Worm (Caenorhabditis elegans) whole organism, young adult: ENCODE results near the gene C14A6.6.

Experiments used
- T07F8.4 ChIP-seq: sonication (generic microtip); optimal IDR thresholded peaks from 2 replicates; lab custom pipeline; 2016; ENCODE audit warnings: mild to moderate bottlenecking, missing genetic modification characterization, moderate library complexity, missing compliant biosample characterization
- attf-3 ChIP-seq: fragments of 200-800 bp; sonication (Bioruptor generic); conservative IDR thresholded peaks from 2 replicates; pipeline ENCODE4 v1.3.6; 2022; ENCODE audit warnings: missing genetic modification reagents, missing genetic modification characterization, missing compliant biosample characterization
- bed-1 ChIP-seq: fragments of 200-800 bp; sonication (Bioruptor generic); IDR thresholded peaks from 2 replicates; pipeline ENCODE4 v1.3.6; 2022; ENCODE audit warnings: missing genetic modification reagents, missing genetic modification characterization, missing compliant biosample characterization
- cebp-1 ChIP-seq, 2 experiments: fragments of 200-800 bp in 1 of 2; sonication (Bioruptor generic) in 1 of 2; sonication (generic microtip) in 1 of 2; IDR thresholded peaks in 1 of 2; optimal IDR thresholded peaks in 1 of 2; 2 replicates each; pipeline versions ENCODE4 v1.3.6 to Lab custom; 2017 to 2022; ENCODE audit warnings: missing compliant biosample characterization in 2 of 2, missing genetic modification characterization in 2 of 2, mild to moderate bottlenecking in 1 of 2, missing genetic modification reagents in 1 of 2, moderate library complexity in 1 of 2
- dpl-1 ChIP-seq: fragments of 150-350 bp; optimal IDR thresholded peaks from 2 replicates; lab custom pipeline; 2014; ENCODE audit warnings: missing biosample characterization, missing genetic modification reagents, missing genetic modification characterization
- lin-35 ChIP-seq, 3 experiments: fragments of 150-350 bp in 2 of 3; sonication (generic microtip) in 1 of 3; optimal IDR thresholded peaks; 2 replicates each; lab custom pipeline; 2014 to 2018; ENCODE audit warnings: missing biosample characterization in 3 of 3, missing genetic modification characterization in 3 of 3, missing genetic modification reagents in 3 of 3
- madf-6 ChIP-seq: fragments of 200-800 bp; sonication (Bioruptor generic); IDR thresholded peaks from 2 replicates; pipeline ENCODE4 v1.3.6; 2022; ENCODE audit warnings: missing genetic modification reagents, missing genetic modification characterization, missing compliant biosample characterization
- nfya-1 ChIP-seq: sonication (generic microtip); optimal IDR thresholded peaks from 2 replicates; lab custom pipeline; 2017; ENCODE audit warnings: antibody characterized with exemption, missing compliant biosample characterization, missing genetic modification characterization, borderline replicate concordance; ENCODE audit not compliant: insufficient read depth
- nfyb-1 ChIP-seq: fragments of 200-800 bp; sonication (Bioruptor generic); IDR thresholded peaks from 2 replicates; pipeline ENCODE4 v1.3.6; 2022; ENCODE audit warnings: missing genetic modification reagents, missing genetic modification characterization, missing compliant biosample characterization
- nhr-90 ChIP-seq: sonication (generic microtip); optimal IDR thresholded peaks from 2 replicates; lab custom pipeline; 2016; ENCODE audit warnings: missing genotype, mild to moderate bottlenecking, missing genetic modification characterization, missing compliant biosample characterization
- snpc-4 ChIP-seq, 5 experiments: fragments of 150-350 bp in 1 of 5; sonication (generic microtip) in 4 of 5; optimal IDR thresholded peaks; 2 replicates each; lab custom pipeline; 2014 to 2018; ENCODE audit warnings: missing genetic modification characterization in 5 of 5, missing biosample characterization in 3 of 5, antibody characterized with exemption in 2 of 5, mild to moderate bottlenecking in 2 of 5, missing compliant biosample characterization in 2 of 5, missing genotype in 2 of 5, moderate library complexity in 2 of 5, missing genetic modification reagents in 1 of 5
- tbx-9 ChIP-seq: sonication (generic microtip); optimal IDR thresholded peaks from 2 replicates; lab custom pipeline; 2016; ENCODE audit warnings: borderline replicate concordance, missing genetic modification characterization, inconsistent platforms, missing compliant biosample characterization
- ztf-26 ChIP-seq: sonication (generic microtip); optimal IDR thresholded peaks from 2 replicates; lab custom pipeline; 2017; ENCODE audit warnings: missing genetic modification characterization, missing compliant biosample characterization

DNA sequence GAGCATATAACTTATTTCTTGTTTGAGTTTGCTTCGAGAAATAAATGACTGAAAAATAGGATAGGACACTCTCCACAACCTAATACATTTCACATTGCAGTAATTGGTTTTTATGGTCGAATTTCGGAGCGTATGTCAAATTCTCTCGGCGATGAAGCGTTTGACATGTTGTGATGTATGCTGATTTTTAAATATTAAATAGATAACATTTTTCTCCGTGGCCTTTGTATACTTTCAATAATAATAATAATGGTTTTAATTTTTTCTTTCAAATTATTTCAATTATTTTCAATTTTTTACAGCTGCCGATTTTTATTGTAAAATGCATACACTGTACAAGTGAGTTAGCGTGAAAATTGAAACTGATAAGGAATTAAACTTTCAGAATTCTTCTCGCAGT is 21.0 kb downstream of the C14A6.6 start, which contains the start of gene C14A6.3:
- TF ChIP-seq nfyb-1 (GFP tag; lab: Robert Waterston, UW) = no peak
- TF ChIP-seq madf-6 = no peak
- TF ChIP-seq snpc-4 (GFP tag; optimal IDR thresholded peaks at IDR 0.05; lab: Kevin White, UChicago) = no peak
- TF ChIP-seq snpc-4 (tag; optimal IDR thresholded peaks at IDR 0.05; lab: Kevin White, UChicago) = no peak
- no peak for TF ChIP-seq dpl-1 (GFP tag; lab: Kevin White, UChicago)
- TF ChIP-seq cebp-1 (GFP tag; IDR thresholded peaks at IDR 0.05; lab: Robert Waterston, UW) = no peak
- TF ChIP-seq cebp-1 (tag; optimal IDR thresholded peaks at IDR 0.05; lab: Kevin White, UChicago) = no peak
- TF ChIP-seq T07F8.4 = no peak
- no peak for TF ChIP-seq tbx-9 (tag; lab: Kevin White, UChicago)
- no peak for TF ChIP-seq bed-1 (GFP tag; lab: Robert Waterston, UW)
- no peak for TF ChIP-seq ztf-26 (tag; lab: Kevin White, UChicago)
- TF ChIP-seq nhr-90 (tag; lab: Kevin White, UChicago) = no peak
- TF ChIP-seq nfya-1 (tag; lab: Kevin White, UChicago) = no peak
- no peak for TF ChIP-seq lin-35 (GFP tag; optimal IDR thresholded peaks at IDR 0.05; lab: Kevin White, UChicago)
- no peak for TF ChIP-seq attf-3
